Comparison of ENCODE assay signal across 1 fruit fly cellular context in genomic region chr3R:31985603-31986002, dm6.
TF ChIP-seq lines count a peak whose summit lies in the region.

No protein-coding gene starts in this region.

TF ChIP-seq in whole organism, embryonic, 481 proteins besides CTCF, POLR2A, EP300 and RAD21 (continued from another document and continues in another):
- TF ChIP-seq nerfin-1 (tag; optimal IDR thresholded peaks at IDR 0.05; lab: Kevin White, UChicago) (no peak), ems (GFP tag; optimal IDR thresholded peaks at IDR 0.05; lab: Kevin White, UChicago) (no peak), Nf-YB (GFP tag; optimal IDR thresholded peaks at IDR 0.05; lab: Kevin White, UChicago) (no peak), inv (GFP tag; IDR thresholded peaks at IDR 0.05; lab: Robert Waterston, UW; ENCODE audit: partially characterized antibody) (peak; percentile 93), ci (GFP tag; IDR thresholded peaks at IDR 0.05; lab: Robert Waterston, UW) (no peak; the same call in 2 of the 3 replicates), CG13287 (GFP tag; IDR thresholded peaks at IDR 0.05; lab: Robert Waterston, UW; ENCODE audit: partially characterized antibody) (peak; percentile 95), klu (GFP tag; IDR thresholded peaks at IDR 0.05; lab: Robert Waterston, UW) (no peak), CG9215 (GFP tag; IDR thresholded peaks at IDR 0.05; lab: Robert Waterston, UW) (no peak), CG3163 (GFP tag; optimal IDR thresholded peaks at IDR 0.05; lab: Kevin White, UChicago) (peak; percentile 40), schlank (tag; optimal IDR thresholded peaks at IDR 0.05; lab: Kevin White, UChicago) (no peak), CG13624 (GFP tag; optimal IDR thresholded peaks at IDR 0.05; lab: Kevin White, UChicago) (peak; percentile 20), emc (GFP tag; optimal IDR thresholded peaks at IDR 0.05; lab: Kevin White, UChicago) (no peak), CG8290 (GFP tag; optimal IDR thresholded peaks at IDR 0.05; lab: Kevin White, UChicago) (peak; percentile 27), CG8290 (tag; optimal IDR thresholded peaks at IDR 0.05; lab: Kevin White, UChicago) (peak in 1 of 2 experiments; percentile 66), nmo (GFP tag; optimal IDR thresholded peaks at IDR 0.05; lab: Kevin White, UChicago) (peak; percentile 36), ttk (GFP tag; IDR thresholded peaks at IDR 0.05; lab: Robert Waterston, UW) (no peak), HLHmδ (GFP tag; optimal IDR thresholded peaks at IDR 0.05; lab: Kevin White, UChicago) (no peak), knrl (GFP tag; IDR thresholded peaks at IDR 0.05; lab: Robert Waterston, UW; ENCODE audit: partially characterized antibody) (peak; percentile 94), CG31365 (tag; optimal IDR thresholded peaks at IDR 0.05; lab: Kevin White, UChicago) (no peak), CG33213 (GFP tag; optimal IDR thresholded peaks at IDR 0.05; lab: Kevin White, UChicago) (peak; percentile 71), CG9727 (GFP tag; optimal IDR thresholded peaks at IDR 0.05; lab: Kevin White, UChicago) (no peak), gfzf (GFP tag; optimal IDR thresholded peaks at IDR 0.05; lab: Kevin White, UChicago) (peak; percentile 87), BEAF-32 (GFP tag; optimal IDR thresholded peaks at IDR 0.05; lab: Kevin White, UChicago) (peak; percentile 93), Dp (GFP tag; optimal IDR thresholded peaks at IDR 0.05; lab: Kevin White, UChicago) (peak; percentile 79), tna (GFP tag; IDR thresholded peaks at IDR 0.05; lab: Robert Waterston, UW; ENCODE audit: partially characterized antibody) (peak; percentile 95), CG11247 (GFP tag; IDR thresholded peaks at IDR 0.05; lab: Robert Waterston, UW) (0 out of 2 replicates have a peak, but pooled peaks have one; percentile 39), CG1233 (GFP tag; optimal IDR thresholded peaks at IDR 0.05; lab: Kevin White, UChicago) (no peak), corto (GFP tag; optimal IDR thresholded peaks at IDR 0.05; lab: Kevin White, UChicago) (no peak), Nf-YC (tag; optimal IDR thresholded peaks at IDR 0.05; lab: Kevin White, UChicago) (peak; percentile 26), CG16815 (GFP tag; optimal IDR thresholded peaks at IDR 0.05; lab: Kevin White, UChicago) (no peak), CG1603 (tag; optimal IDR thresholded peaks at IDR 0.05; lab: Kevin White, UChicago) (peak; percentile 60), sisA (GFP tag; IDR thresholded peaks at IDR 0.05; lab: Robert Waterston, UW) (no peak), Camta (GFP tag; optimal IDR thresholded peaks at IDR 0.05; lab: Kevin White, UChicago) (peak; percentile 0), pum (GFP tag; optimal IDR thresholded peaks at IDR 0.05; lab: Kevin White, UChicago) (no peak), MESR4 (GFP tag; optimal IDR thresholded peaks at IDR 0.05; lab: Kevin White, UChicago) (peak; percentile 1), Xbp1 (GFP tag; optimal IDR thresholded peaks at IDR 0.05; lab: Kevin White, UChicago) (peak; percentile 10), sens (GFP tag; lab: Kevin White, UChicago) (peak; percentile 81), CG3407 (GFP tag; optimal IDR thresholded peaks at IDR 0.05; lab: Kevin White, UChicago) (no peak), NFAT (GFP tag; IDR thresholded peaks at IDR 0.05; lab: Robert Waterston, UW) (peak; percentile 43; the same call in 1 of the 2 replicates), CG3281 (GFP tag; optimal IDR thresholded peaks at IDR 0.05; lab: Kevin White, UChicago) (no peak), row (GFP tag; IDR thresholded peaks at IDR 0.05; lab: Robert Waterston, UW) (peak; percentile 59), Dll (GFP tag; IDR thresholded peaks at IDR 0.05; lab: Robert Waterston, UW; ENCODE audit: partially characterized antibody) (peak; percentile 88), nerfin-2 (GFP tag; IDR thresholded peaks at IDR 0.05; lab: Robert Waterston, UW; ENCODE audit: partially characterized antibody) (peak; percentile 89), CG17361 (GFP tag; IDR thresholded peaks at IDR 0.05; lab: Robert Waterston, UW) (no peak), amos (GFP tag; IDR thresholded peaks at IDR 0.05; lab: Robert Waterston, UW; ENCODE audit: partially characterized antibody) (peak; percentile 98), CG15696 (tag; optimal IDR thresholded peaks at IDR 0.05; lab: Kevin White, UChicago) (no peak), Awh (GFP tag; IDR thresholded peaks at IDR 0.05; lab: Robert Waterston, UW) (peak; percentile 24; the same call in 1 of the 2 replicates), zen2 (GFP tag; IDR thresholded peaks at IDR 0.05; lab: Robert Waterston, UW; ENCODE audit: partially characterized antibody) (peak; percentile 94), CG6272 (GFP tag; IDR thresholded peaks at IDR 0.05; lab: Robert Waterston, UW) (no peak), pho (GFP tag; optimal IDR thresholded peaks at IDR 0.05; lab: Kevin White, UChicago) (peak; percentile 9), CG32532 (GFP tag; IDR thresholded peaks at IDR 0.05; lab: Robert Waterston, UW) (0 out of 2 replicates have a peak, but pooled peaks have one; percentile 36), dm (GFP tag; optimal IDR thresholded peaks at IDR 0.05; lab: Kevin White, UChicago) (peak; percentile 7), vnd (GFP tag; IDR thresholded peaks at IDR 0.05; lab: Robert Waterston, UW; ENCODE audit: partially characterized antibody) (peak; percentile 89), bbx (GFP tag; IDR thresholded peaks at IDR 0.05; lab: Robert Waterston, UW; ENCODE audit: partially characterized antibody) (peak; percentile 99), Sry-δ (GFP tag; optimal IDR thresholded peaks at IDR 0.05; lab: Kevin White, UChicago) (peak; percentile 98), dpn (GFP tag; optimal IDR thresholded peaks at IDR 0.05; lab: Kevin White, UChicago) (peak in 1 of 2 experiments; percentile 24), Rfx (GFP tag; IDR thresholded peaks at IDR 0.05; lab: Robert Waterston, UW) (peak; percentile 44; the same call in 1 of the 2 replicates), CG9797 (GFP tag; optimal IDR thresholded peaks at IDR 0.05; lab: Kevin White, UChicago) (peak; percentile 63), CG14860 (GFP tag; IDR thresholded peaks at IDR 0.05; lab: Robert Waterston, UW; ENCODE audit: partially characterized antibody) (peak; percentile 87), sr (GFP tag; IDR thresholded peaks at IDR 0.05; lab: Robert Waterston, UW) (no peak), trem (tag; optimal IDR thresholded peaks at IDR 0.05; lab: Kevin White, UChicago) (peak; percentile 35), Pdp1 (GFP tag; optimal IDR thresholded peaks at IDR 0.05; lab: Kevin White, UChicago) (peak in 1 of 2 experiments; percentile 34), sqz (GFP tag; optimal IDR thresholded peaks at IDR 0.05; lab: Kevin White, UChicago) (no peak), ap (GFP tag; IDR thresholded peaks at IDR 0.05; lab: Robert Waterston, UW) (no peak), B-H2 (GFP tag; optimal IDR thresholded peaks at IDR 0.05; lab: Kevin White, UChicago) (peak; percentile 31), CG34224 (GFP tag; IDR thresholded peaks at IDR 0.05; lab: Robert Waterston, UW; ENCODE audit: partially characterized antibody) (peak; percentile 89), CG3847 (GFP tag; IDR thresholded peaks at IDR 0.05; lab: Robert Waterston, UW) (0 out of 2 replicates have a peak, but pooled peaks have one; percentile 22), bowl (GFP tag; IDR thresholded peaks at IDR 0.05; lab: Robert Waterston, UW) (no peak), CG13894 (tag; optimal IDR thresholded peaks at IDR 0.05; lab: Kevin White, UChicago) (peak; percentile 29), Ets97D (GFP tag; optimal IDR thresholded peaks at IDR 0.05; lab: Kevin White, UChicago) (peak; percentile 66), CG7928 (GFP tag; optimal IDR thresholded peaks at IDR 0.05; lab: Kevin White, UChicago) (no peak), sob (GFP tag; IDR thresholded peaks at IDR 0.05; lab: Robert Waterston, UW) (peak; percentile 61), chm (GFP tag; IDR thresholded peaks at IDR 0.05; lab: Robert Waterston, UW) (peak; percentile 30; the same call in 1 of the 2 replicates), gcm (GFP tag; optimal IDR thresholded peaks at IDR 0.05; lab: Kevin White, UChicago) (no peak), Doc3 (GFP tag; IDR thresholded peaks at IDR 0.05; lab: Robert Waterston, UW; ENCODE audit: partially characterized antibody) (peak; percentile 82), E2f2 (GFP tag; IDR thresholded peaks at IDR 0.05; lab: Robert Waterston, UW) (peak; percentile 88), cas (GFP tag; IDR thresholded peaks at IDR 0.05; lab: Robert Waterston, UW) (no peak), CG7963 (GFP tag; IDR thresholded peaks at IDR 0.05; lab: Robert Waterston, UW; ENCODE audit: partially characterized antibody) (peak; percentile 94), H2.0 (GFP tag; IDR thresholded peaks at IDR 0.05; lab: Robert Waterston, UW) (no peak), CG6791 (GFP tag; IDR thresholded peaks at IDR 0.05; lab: Robert Waterston, UW; ENCODE audit: partially characterized antibody) (peak; percentile 99), hbn (GFP tag; IDR thresholded peaks at IDR 0.05; lab: Robert Waterston, UW; ENCODE audit: partially characterized antibody) (peak; percentile 91), sug (tag; optimal IDR thresholded peaks at IDR 0.05; lab: Kevin White, UChicago) (peak; percentile 21), CG7786 (GFP tag; optimal IDR thresholded peaks at IDR 0.05; lab: Kevin White, UChicago) (peak; percentile 14), pnt (GFP tag; optimal IDR thresholded peaks at IDR 0.05; lab: Kevin White, UChicago) (no peak), CG10543 (GFP tag; optimal IDR thresholded peaks at IDR 0.05; lab: Kevin White, UChicago) (peak; percentile 10), mld (GFP tag; IDR thresholded peaks at IDR 0.05; lab: Robert Waterston, UW; ENCODE audit: partially characterized antibody) (peak; percentile 96), Bgb (GFP tag; IDR thresholded peaks at IDR 0.05; lab: Robert Waterston, UW; ENCODE audit: partially characterized antibody) (peak; percentile 98), Lhr (GFP tag; optimal IDR thresholded peaks at IDR 0.05; lab: Kevin White, UChicago) (peak; percentile 81), lilli (GFP tag; optimal IDR thresholded peaks at IDR 0.05; lab: Kevin White, UChicago) (no peak), ewg (GFP tag; optimal IDR thresholded peaks at IDR 0.05; lab: Kevin White, UChicago) (no peak), trh (GFP tag; optimal IDR thresholded peaks at IDR 0.05; lab: Kevin White, UChicago) (no peak), vvl (GFP tag; IDR thresholded peaks at IDR 0.05; lab: Robert Waterston, UW) (peak; percentile 42), CG17186 (GFP tag; optimal IDR thresholded peaks at IDR 0.05; lab: Kevin White, UChicago) (peak; percentile 61), Dfd (GFP tag; optimal IDR thresholded peaks at IDR 0.05; lab: Kevin White, UChicago) (no peak), CG11504 (tag; optimal IDR thresholded peaks at IDR 0.05; lab: Kevin White, UChicago) (peak; percentile 98), fd64A (GFP tag; optimal IDR thresholded peaks at IDR 0.05; lab: Kevin White, UChicago) (no peak), kni (GFP tag; optimal IDR thresholded peaks at IDR 0.05; lab: Kevin White, UChicago) (no peak), onecut (GFP tag; IDR thresholded peaks at IDR 0.05; lab: Robert Waterston, UW) (peak; percentile 42; the same call in 1 of the 2 replicates), CG42726 (GFP tag; IDR thresholded peaks at IDR 0.05; lab: Robert Waterston, UW; ENCODE audit: partially characterized antibody) (peak; percentile 96), dan (GFP tag; IDR thresholded peaks at IDR 0.05; lab: Robert Waterston, UW) (no peak), HmgD (GFP tag; optimal IDR thresholded peaks at IDR 0.05; lab: Kevin White, UChicago) (peak; percentile 83), crp (GFP tag; optimal IDR thresholded peaks at IDR 0.05; lab: Kevin White, UChicago) (peak in 1 of 2 experiments; percentile 29), dysf (GFP tag; IDR thresholded peaks at IDR 0.05; lab: Robert Waterston, UW) (no peak), Hmr (GFP tag; optimal IDR thresholded peaks at IDR 0.05; lab: Kevin White, UChicago) (peak; percentile 28), CG3838 (GFP tag; optimal IDR thresholded peaks at IDR 0.05; lab: Kevin White, UChicago) (no peak), Trl (optimal IDR thresholded peaks at IDR 0.05; lab: Kevin White, UChicago) (peak in 1 of 2 experiments; percentile 15), Trl (GFP tag; optimal IDR thresholded peaks at IDR 0.05; lab: Kevin White, UChicago) (no peak), CG9932 (GFP tag; IDR thresholded peaks at IDR 0.05; lab: Robert Waterston, UW) (peak; percentile 55; the same call in 1 of the 2 replicates), HLH54F (GFP tag; optimal IDR thresholded peaks at IDR 0.05; lab: Kevin White, UChicago) (peak; percentile 6), Dref (GFP tag; IDR thresholded peaks at IDR 0.05; lab: Robert Waterston, UW) (peak; percentile 98), MBD-R2 (GFP tag; IDR thresholded peaks at IDR 0.05; lab: Robert Waterston, UW) (peak; percentile 66), Usf (GFP tag; optimal IDR thresholded peaks at IDR 0.05; lab: Kevin White, UChicago) (no peak), tll (GFP tag; optimal IDR thresholded peaks at IDR 0.05; lab: Kevin White, UChicago) (no peak), Dbx (GFP tag; IDR thresholded peaks at IDR 0.05; lab: Robert Waterston, UW) (0 out of 3 replicates have a peak, but pooled peaks have one; percentile 28), unc-4 (GFP tag; IDR thresholded peaks at IDR 0.05; lab: Robert Waterston, UW; ENCODE audit: partially characterized antibody) (peak; percentile 87), nom (GFP tag; optimal IDR thresholded peaks at IDR 0.05; lab: Kevin White, UChicago) (peak; percentile 25), en (GFP tag; optimal IDR thresholded peaks at IDR 0.05; lab: Kevin White, UChicago) (no peak), Scr (GFP tag; IDR thresholded peaks at IDR 0.05; lab: Robert Waterston, UW; ENCODE audit: partially characterized antibody) (peak; percentile 93), stwl (tag; optimal IDR thresholded peaks at IDR 0.05; lab: Kevin White, UChicago) (peak; percentile 99), CG10209 (GFP tag; optimal IDR thresholded peaks at IDR 0.05; lab: Kevin White, UChicago) (no peak), rib (GFP tag; IDR thresholded peaks at IDR 0.05; lab: Robert Waterston, UW) (peak; percentile 38; the same call in 1 of the 2 replicates), Sin3A (optimal IDR thresholded peaks at IDR 0.05; lab: Kevin White, UChicago) (peak; percentile 54), Hr51 (GFP tag; optimal IDR thresholded peaks at IDR 0.05; lab: Kevin White, UChicago) (no peak), Opbp (GFP tag; IDR thresholded peaks at IDR 0.05; lab: Robert Waterston, UW; ENCODE audit: partially characterized antibody) (peak; percentile 98), Jarid2 (GFP tag; optimal IDR thresholded peaks at IDR 0.05; lab: Kevin White, UChicago) (peak; percentile 46), chinmo (GFP tag; IDR thresholded peaks at IDR 0.05; lab: Robert Waterston, UW; ENCODE audit: partially characterized antibody) (peak; percentile 97), CG2129 (GFP tag; IDR thresholded peaks at IDR 0.05; lab: Robert Waterston, UW; ENCODE audit: partially characterized antibody) (peak; percentile 80)
